Fruit fly (Drosophila melanogaster): ENCODE measurements around the gene CG5039.

The CG5039 gene

dm6 chr3R:25647577-25648257 is 30.8 kb upstream of the CG5039 start:
- TF ChIP-seq Sp1 (GFP tag; optimal IDR thresholded peaks at IDR 0.05) (peak; percentile 18), lola (GFP tag; optimal IDR thresholded peaks at IDR 0.05) (no peak), psq (GFP tag; optimal IDR thresholded peaks at IDR 0.05) (no peak), fru (GFP tag; optimal IDR thresholded peaks at IDR 0.05) (peak; percentile 32), h (GFP tag; optimal IDR thresholded peaks at IDR 0.05) (peak; percentile 50), woc (GFP tag; optimal IDR thresholded peaks at IDR 0.05) (peak; percentile 6), Dif (GFP tag; optimal IDR thresholded peaks at IDR 0.05; ENCODE audit: partially characterized antibody) (peak; percentile 34), Myc (optimal IDR thresholded peaks at IDR 0.05) (no peak), Hnf4 (GFP tag; optimal IDR thresholded peaks at IDR 0.05) (peak; percentile 33), Hr83 (GFP tag; optimal IDR thresholded peaks at IDR 0.05; ENCODE audit: poor library complexity, severe bottlenecking) (peak; percentile 23), rgr (GFP tag; optimal IDR thresholded peaks at IDR 0.05) (peak; percentile 15), dmrt93B (GFP tag; optimal IDR thresholded peaks at IDR 0.05) (peak; percentile 4), Rel (GFP tag; optimal IDR thresholded peaks at IDR 0.05) (no peak), Rel (tag; optimal IDR thresholded peaks at IDR 0.05) (peak; percentile 36), Jra (GFP tag; optimal IDR thresholded peaks at IDR 0.05) (no peak), ey (GFP tag; optimal IDR thresholded peaks at IDR 0.05) (peak; percentile 13), dsf (GFP tag; optimal IDR thresholded peaks at IDR 0.05; ENCODE audit: borderline replicate concordance) (no peak), br (GFP tag; optimal IDR thresholded peaks at IDR 0.05) (peak; percentile 17), CG9705 (GFP tag; optimal IDR thresholded peaks at IDR 0.05) (no peak)

dm6 chr3R:25648258-25648606 is 30.3 kb upstream of the CG5039 start:
- TF ChIP-seq pan (optimal IDR thresholded peaks at IDR 0.05), result no peak
- no peak for TF ChIP-seq sv (GFP tag; optimal IDR thresholded peaks at IDR 0.05)
- TF ChIP-seq Sp1 (GFP tag; optimal IDR thresholded peaks at IDR 0.05), result no peak
- TF ChIP-seq Dif (GFP tag; optimal IDR thresholded peaks at IDR 0.05; ENCODE audit: partially characterized antibody), result no peak
- no peak for TF ChIP-seq brk (GFP tag; optimal IDR thresholded peaks at IDR 0.05)
- peak; percentile 26 for TF ChIP-seq OdsH (GFP tag; optimal IDR thresholded peaks at IDR 0.05)
- no peak for TF ChIP-seq GATAd (GFP tag; optimal IDR thresholded peaks at IDR 0.05)
- no peak for TF ChIP-seq usp (GFP tag; optimal IDR thresholded peaks at IDR 0.05)
- no peak for TF ChIP-seq Jra (GFP tag; optimal IDR thresholded peaks at IDR 0.05)
- TF ChIP-seq lola (GFP tag; optimal IDR thresholded peaks at IDR 0.05), result no peak
- TF ChIP-seq h (GFP tag; optimal IDR thresholded peaks at IDR 0.05), result no peak
- no peak for TF ChIP-seq dl (GFP tag; optimal IDR thresholded peaks at IDR 0.05; ENCODE audit: insufficient read depth in 1 of 2, partially characterized antibody in 2 of 2)
- TF ChIP-seq Dfd (GFP tag; optimal IDR thresholded peaks at IDR 0.05), result no peak
- no peak for TF ChIP-seq rgr (GFP tag; optimal IDR thresholded peaks at IDR 0.05)
- no peak for TF ChIP-seq Mio (GFP tag; optimal IDR thresholded peaks at IDR 0.05)
- no peak for TF ChIP-seq CG32264 (GFP tag; optimal IDR thresholded peaks at IDR 0.05)
- no peak for TF ChIP-seq Vsx2 (GFP tag; optimal IDR thresholded peaks at IDR 0.05; ENCODE audit: partially characterized antibody)
- no peak for TF ChIP-seq dsf (GFP tag; optimal IDR thresholded peaks at IDR 0.05; ENCODE audit: borderline replicate concordance)
- TF ChIP-seq ey (GFP tag; optimal IDR thresholded peaks at IDR 0.05), result no peak
- no peak for TF ChIP-seq Hnf4 (GFP tag; optimal IDR thresholded peaks at IDR 0.05)
- TF ChIP-seq Rel (GFP tag; optimal IDR thresholded peaks at IDR 0.05), result no peak
- TF ChIP-seq Rel (tag; optimal IDR thresholded peaks at IDR 0.05), result no peak
- TF ChIP-seq Myc (optimal IDR thresholded peaks at IDR 0.05), result no peak
- TF ChIP-seq foxo (GFP tag; optimal IDR thresholded peaks at IDR 0.05), result peak in 1 of 2 experiments; percentile 20
- no peak for TF ChIP-seq Hr83 (GFP tag; optimal IDR thresholded peaks at IDR 0.05; ENCODE audit: poor library complexity, severe bottlenecking)
- TF ChIP-seq woc (GFP tag; optimal IDR thresholded peaks at IDR 0.05), result no peak
- TF ChIP-seq br (GFP tag; optimal IDR thresholded peaks at IDR 0.05), result no peak
- TF ChIP-seq fru (GFP tag; optimal IDR thresholded peaks at IDR 0.05), result no peak
- no peak for TF ChIP-seq dmrt93B (GFP tag; optimal IDR thresholded peaks at IDR 0.05)
- no peak for TF ChIP-seq Abd-B (GFP tag; optimal IDR thresholded peaks at IDR 0.05)
- no peak for TF ChIP-seq CG9705 (GFP tag; optimal IDR thresholded peaks at IDR 0.05)
- no peak for TF ChIP-seq jim (GFP tag; optimal IDR thresholded peaks at IDR 0.05)
- peak; percentile 32 for TF ChIP-seq HLH106 (tag; optimal IDR thresholded peaks at IDR 0.05)
- TF ChIP-seq tai (GFP tag; optimal IDR thresholded peaks at IDR 0.05), result no peak
- TF ChIP-seq psq (GFP tag; optimal IDR thresholded peaks at IDR 0.05), result peak; percentile 23

- TF ChIP-seq OdsH (GFP tag; optimal IDR thresholded peaks at IDR 0.05), result no peak
- TF ChIP-seq pan (optimal IDR thresholded peaks at IDR 0.05), result no peak
- no peak for TF ChIP-seq Jra (GFP tag; optimal IDR thresholded peaks at IDR 0.05)
- TF ChIP-seq GATAd (GFP tag; optimal IDR thresholded peaks at IDR 0.05), result no peak
- no peak for TF ChIP-seq rgr (GFP tag; optimal IDR thresholded peaks at IDR 0.05)
- no peak for TF ChIP-seq dsf (GFP tag; optimal IDR thresholded peaks at IDR 0.05; ENCODE audit: borderline replicate concordance)
- TF ChIP-seq jim (GFP tag; optimal IDR thresholded peaks at IDR 0.05), result no peak
- TF ChIP-seq Rel (GFP tag; optimal IDR thresholded peaks at IDR 0.05), result no peak
- TF ChIP-seq Rel (tag; optimal IDR thresholded peaks at IDR 0.05), result no peak
- no peak for TF ChIP-seq h (GFP tag; optimal IDR thresholded peaks at IDR 0.05)
- TF ChIP-seq sage (GFP tag; optimal IDR thresholded peaks at IDR 0.05), result no peak
- TF ChIP-seq tai (GFP tag; optimal IDR thresholded peaks at IDR 0.05), result no peak
Observed at dm6 chr3R:25650417-25650816, 28.1 kb upstream of the CG5039 start.

Measured in whole organism, wandering third instar larva.